Worm (Caenorhabditis elegans) whole organism, early embryonic: ENCODE data around the gene C09F9.1.

Experiments
- F13C5.2 ChIP-seq: sonication (generic microtip); optimal IDR thresholded peaks from 2 replicates; lab custom pipeline; 2017; ENCODE audit warnings: mild to moderate bottlenecking, missing genetic modification characterization, inconsistent platforms, missing compliant biosample characterization
- ama-1 ChIP-seq: fragments of 150-350 bp; optimal IDR thresholded peaks from 2 replicates; lab custom pipeline; 2014
- ceh-36 ChIP-seq: sonication (generic microtip); optimal IDR thresholded peaks from 2 replicates; lab custom pipeline; 2016; ENCODE audit warnings: missing genetic modification characterization, inconsistent platforms, missing compliant biosample characterization
- flt-1 ChIP-seq: fragments of 200-800 bp; sonication (Bioruptor generic); IDR thresholded peaks from 2 replicates; pipeline ENCODE4 v1.3.6; 2022; ENCODE audit warnings: missing genetic modification characterization, missing compliant biosample characterization
- tbx-11 ChIP-seq: fragments of 200-800 bp; sonication (Bioruptor generic); IDR thresholded peaks from 2 replicates; pipeline ENCODE4 v1.3.6; 2022; ENCODE audit warnings: missing genetic modification characterization, missing compliant biosample characterization
- tra-4 ChIP-seq: sonication (generic microtip); optimal IDR thresholded peaks from 2 replicates; lab custom pipeline; 2017; ENCODE audit warnings: missing genetic modification characterization, missing compliant biosample characterization

ce11 chrII:14733424-14733823, 35.3 kb downstream of the C09F9.1 start, which contains the start of gene glna-1:
- TF ChIP-seq tra-4 (tag; lab: Kevin White, UChicago): no peak
- TF ChIP-seq tbx-11 (GFP tag; lab: Robert Waterston, UW): no peak
- no peak for TF ChIP-seq flt-1
- TF ChIP-seq ama-1: no peak
- TF ChIP-seq F13C5.2 (tag; lab: Kevin White, UChicago): no peak
- no peak for TF ChIP-seq ceh-36 (tag; lab: Kevin White, UChicago)
